Fruit fly (Drosophila melanogaster): ENCODE measurements around the gene PolrMT.

DNA sequence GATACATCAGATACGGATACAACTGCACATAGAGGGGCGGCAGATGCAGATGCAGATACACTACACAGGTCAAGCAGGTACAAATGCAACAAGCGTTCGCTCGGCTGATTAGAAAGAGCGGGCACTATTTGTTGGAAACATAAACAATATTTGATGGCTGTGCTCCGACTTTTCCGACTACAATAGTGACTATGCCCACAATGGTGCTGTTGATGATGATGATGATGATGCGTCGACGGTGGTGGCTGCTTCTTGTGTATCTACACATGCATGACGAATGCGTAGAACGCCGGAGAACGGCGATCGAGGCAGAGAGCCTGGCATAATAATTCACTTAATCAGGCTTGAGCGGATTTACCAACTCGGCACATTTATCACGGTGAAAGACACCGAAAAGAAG is 40.2 kb downstream of the PolrMT start:
- TF ChIP-seq CG8388 (GFP tag; optimal IDR thresholded peaks at IDR 0.05), result no peak
- TF ChIP-seq aop (GFP tag; IDR thresholded peaks at IDR 0.05), result no peak
- TF ChIP-seq CG17802 (tag; optimal IDR thresholded peaks at IDR 0.05), result no peak
- no peak for TF ChIP-seq Abd-B (GFP tag; optimal IDR thresholded peaks at IDR 0.05)
- TF ChIP-seq onecut (GFP tag; IDR thresholded peaks at IDR 0.05), result no peak
- no peak for TF ChIP-seq CG6791 (GFP tag; IDR thresholded peaks at IDR 0.05; ENCODE audit: partially characterized antibody)
- no peak for TF ChIP-seq Bdp1 (GFP tag; optimal IDR thresholded peaks at IDR 0.05)
- no peak for TF ChIP-seq CG7372 (GFP tag; IDR thresholded peaks at IDR 0.05)
- no peak for TF ChIP-seq dm (GFP tag; optimal IDR thresholded peaks at IDR 0.05)
- TF ChIP-seq Ssrp (tag; optimal IDR thresholded peaks at IDR 0.05), result no peak
- no peak for TF ChIP-seq Bteb2 (GFP tag; optimal IDR thresholded peaks at IDR 0.05)
- no peak for TF ChIP-seq CG17385 (GFP tag; optimal IDR thresholded peaks at IDR 0.05)
- no peak for TF ChIP-seq sob (GFP tag; IDR thresholded peaks at IDR 0.05)
